Fruit fly (Drosophila melanogaster) ovary, adult (tissue): ENCODE data around the gene CG10026.

ENCODE experiments used
- CG17801 ChIP-seq: fragments of 200-800 bp; optimal IDR thresholded peaks from 2 replicates; lab custom pipeline; 2019; ENCODE audit warnings: missing biosample characterization, mild to moderate bottlenecking, missing genetic modification characterization, moderate library complexity; ENCODE audit not compliant: partially characterized antibody

The CG10026 gene

dm6 chr2L:19473397-19474009 is 19.4 kb downstream of the CG10026 start:
- no peak for TF ChIP-seq CG17801 (GFP tag; lab: Kevin White, UChicago)

dm6 chr2L:19479249-19479984 is 25.4 kb downstream of the CG10026 start:
- TF ChIP-seq CG17801 (GFP tag; lab: Kevin White, UChicago), result no peak

dm6 chr2L:19480406-19481334 is 26.6 kb downstream of the CG10026 start:
- TF ChIP-seq CG17801 (GFP tag; lab: Kevin White, UChicago), result no peak

- TF ChIP-seq CG17801 (GFP tag; lab: Kevin White, UChicago), result no peak
Observed at dm6 chr2L:19484539-19484938, 30.5 kb downstream of the CG10026 start, which contains the start of the genes CG10195 and CG13084. CG10195 (minus strand) TSS chr2L:19484705. CG13084 (plus strand) TSS chr2L:19484930.

dm6 chr2L:19487190-19487589 is 33.1 kb downstream of the CG10026 start, which contains the start of gene CG13083:
CG13083 (plus strand) TSS chr2L:19487490.
- TF ChIP-seq CG17801 (GFP tag; lab: Kevin White, UChicago), result no peak

dm6 chr2L:19489997-19490461 is 36.0 kb downstream of the CG10026 start, which contains the start of the genes CG10194 and CG18094:
CG10194 (minus strand) TSS chr2L:19490104.
CG18094 (plus strand) TSS chr2L:19490262.
- peak; percentile 85 for TF ChIP-seq CG17801 (GFP tag; lab: Kevin White, UChicago)

dm6 chr2L:19492934-19493686 is 39.1 kb downstream of the CG10026 start, which contains the start of the genes swm and Ctu2:
swm (plus strand) TSS chr2L:19493251.
Ctu2 (minus strand) TSS chr2L:19493253.
- TF ChIP-seq CG17801 (GFP tag; lab: Kevin White, UChicago), result peak; percentile 76

dm6 chr2L:19497983-19498382 is 43.9 kb downstream of the CG10026 start, which contains the start of gene Top3alpha:
Top3alpha (plus strand) TSS chr2L:19498168.
- peak; percentile 40 for TF ChIP-seq CG17801 (GFP tag; lab: Kevin White, UChicago)

- TF ChIP-seq CG17801 (GFP tag; lab: Kevin White, UChicago), result no peak
Observed at dm6 chr2L:19506323-19506722, 52.3 kb downstream of the CG10026 start.
